Fruit fly (Drosophila melanogaster) whole organism, wandering third instar larva: ENCODE data around the gene CG15034.

Experiments
- Abd-B ChIP-seq: fragments of >200 bp; optimal IDR thresholded peaks from 2 replicates; lab custom pipeline; 2017; ENCODE audit warnings: missing biosample characterization, missing genetic modification characterization
- CG32264 ChIP-seq: fragments of 200-800 bp; sonication (Bioruptor generic); optimal IDR thresholded peaks from 2 replicates; lab custom pipeline; 2016; ENCODE audit warnings: missing biosample characterization, missing genetic modification characterization
- CG9705 ChIP-seq: fragments of 200-800 bp; sonication (Bioruptor generic); optimal IDR thresholded peaks from 2 replicates; lab custom pipeline; 2018; ENCODE audit warnings: missing biosample characterization, mild to moderate bottlenecking, missing genetic modification characterization
- CrebA ChIP-seq: fragments of 200-800 bp; sonication (Bioruptor generic); optimal IDR thresholded peaks from 2 replicates; lab custom pipeline; 2016; ENCODE audit warnings: missing biosample characterization, mild to moderate bottlenecking, missing genetic modification characterization, borderline replicate concordance
- Dfd ChIP-seq: fragments of >200 bp; optimal IDR thresholded peaks from 2 replicates; lab custom pipeline; 2017; ENCODE audit warnings: missing biosample characterization, missing genetic modification characterization
- Dif ChIP-seq: fragments of 200-275, 200-300 bp; sonication (Bioruptor generic); optimal IDR thresholded peaks from 2 replicates; lab custom pipeline; 2018; ENCODE audit warnings: missing biosample characterization, missing genetic modification characterization; ENCODE audit not compliant: partially characterized antibody
- GATAd ChIP-seq: sonication (Bioruptor generic); optimal IDR thresholded peaks from 2 replicates; lab custom pipeline; 2016; ENCODE audit warnings: missing biosample characterization, missing genetic modification characterization
- HLH106 ChIP-seq: fragments of 200-800 bp; optimal IDR thresholded peaks from 3 replicates; lab custom pipeline; 2019; ENCODE audit warnings: missing biosample characterization, mild to moderate bottlenecking, missing genetic modification characterization, moderate library complexity
- Hnf4 ChIP-seq: fragments of 200-800 bp; sonication (Bioruptor generic); optimal IDR thresholded peaks from 2 replicates; lab custom pipeline; 2016; ENCODE audit warnings: missing biosample characterization, mild to moderate bottlenecking, missing genetic modification characterization
- Hr78 ChIP-seq: fragments of >200 bp; optimal IDR thresholded peaks from 2 replicates; lab custom pipeline; 2017; ENCODE audit warnings: missing biosample characterization, missing genetic modification characterization
- Hr83 ChIP-seq: fragments of 200-300 bp; sonication (Bioruptor generic); optimal IDR thresholded peaks from 2 replicates; lab custom pipeline; 2016; ENCODE audit warnings: missing biosample characterization, mild to moderate bottlenecking, missing genetic modification characterization, moderate library complexity; ENCODE audit not compliant: poor library complexity, severe bottlenecking
- Jra ChIP-seq: sonication (Bioruptor generic); optimal IDR thresholded peaks from 2 replicates; lab custom pipeline; 2016; ENCODE audit warnings: missing biosample characterization, missing genetic modification characterization
- Mio ChIP-seq: sonication (Bioruptor generic); optimal IDR thresholded peaks from 2 replicates; lab custom pipeline; 2016; ENCODE audit warnings: missing biosample characterization, missing genetic modification characterization
- N ChIP-seq: fragments of >200 bp; optimal IDR thresholded peaks from 2 replicates; lab custom pipeline; 2018; ENCODE audit warnings: missing biosample characterization, missing external identifiers, missing genetic modification characterization
- Rel ChIP-seq, 2 experiments: fragments of 200-800 bp; sonication (Bioruptor generic) in 1 of 2; optimal IDR thresholded peaks; 2 replicates in 1 of 2; 3 replicates in 1 of 2; lab custom pipeline; 2016 to 2019; ENCODE audit warnings: mild to moderate bottlenecking in 2 of 2, missing biosample characterization in 2 of 2, missing genetic modification characterization in 2 of 2, moderate library complexity in 1 of 2
- Sp1 ChIP-seq: fragments of 200-800 bp; sonication (Bioruptor generic); optimal IDR thresholded peaks from 3 replicates; lab custom pipeline; 2019; ENCODE audit warnings: missing biosample characterization, mild to moderate bottlenecking, missing genetic modification characterization, moderate library complexity
- Vsx2 ChIP-seq: fragments of 200-300, 225-300 bp; sonication (Bioruptor generic); optimal IDR thresholded peaks from 2 replicates; lab custom pipeline; 2018; ENCODE audit warnings: missing biosample characterization, missing genetic modification characterization; ENCODE audit not compliant: partially characterized antibody
- br ChIP-seq: fragments of 200-800 bp; sonication (Bioruptor generic); optimal IDR thresholded peaks from 2 replicates; lab custom pipeline; 2016; ENCODE audit warnings: missing biosample characterization, missing genetic modification characterization
- brk ChIP-seq: fragments of 200-800 bp; sonication (Bioruptor generic); optimal IDR thresholded peaks from 2 replicates; lab custom pipeline; 2016; ENCODE audit warnings: missing biosample characterization, mild to moderate bottlenecking, missing genetic modification characterization
- dl ChIP-seq, 2 experiments: fragments of 175-275, 200-275 bp in 1 of 2; fragments of 200-275 bp in 1 of 2; sonication (Bioruptor generic); optimal IDR thresholded peaks; lab custom pipeline; 2018; ENCODE audit warnings: mild to moderate bottlenecking in 2 of 2, missing biosample characterization in 2 of 2, missing genetic modification characterization in 2 of 2, moderate library complexity in 2 of 2; ENCODE audit not compliant: partially characterized antibody in 2 of 2, insufficient read depth in 1 of 2
- dmrt93B ChIP-seq: fragments of 200-800 bp; sonication (Bioruptor generic); optimal IDR thresholded peaks from 2 replicates; lab custom pipeline; 2018; ENCODE audit warnings: missing biosample characterization, mild to moderate bottlenecking, missing genetic modification characterization
- dsf ChIP-seq: sonication (Bioruptor generic); optimal IDR thresholded peaks from 2 replicates; lab custom pipeline; 2016; ENCODE audit warnings: missing biosample characterization, missing genetic modification characterization, borderline replicate concordance
- ey ChIP-seq: fragments of 200-800 bp; sonication (Bioruptor generic); optimal IDR thresholded peaks from 2 replicates; lab custom pipeline; 2016; ENCODE audit warnings: missing biosample characterization, missing genetic modification characterization
- foxo ChIP-seq, 2 experiments: fragments of 200-800 bp; sonication (Bioruptor generic); optimal IDR thresholded peaks; 2 replicates in 1 of 2; 3 replicates in 1 of 2; lab custom pipeline; 2016 to 2017; ENCODE audit warnings: missing biosample characterization in 2 of 2, missing genetic modification characterization in 2 of 2
- fru ChIP-seq: fragments of 200-800 bp; sonication (Bioruptor generic); optimal IDR thresholded peaks from 3 replicates; lab custom pipeline; 2016; ENCODE audit warnings: missing biosample characterization, mild to moderate bottlenecking, missing genetic modification characterization
- h ChIP-seq: fragments of 200-800 bp; sonication (Bioruptor generic); optimal IDR thresholded peaks from 3 replicates; lab custom pipeline; 2016; ENCODE audit warnings: missing biosample characterization, mild to moderate bottlenecking, missing genetic modification characterization
- jim ChIP-seq: fragments of 175-275, 200-325 bp; sonication (Bioruptor generic); optimal IDR thresholded peaks from 2 replicates; lab custom pipeline; 2016; ENCODE audit warnings: missing biosample characterization, mild to moderate bottlenecking, missing genetic modification characterization
- lola ChIP-seq: fragments of >200 bp; optimal IDR thresholded peaks from 2 replicates; lab custom pipeline; 2017; ENCODE audit warnings: missing biosample characterization, missing genetic modification characterization
- pan ChIP-seq: fragments of >200 bp; optimal IDR thresholded peaks from 2 replicates; lab custom pipeline; 2017
- psq ChIP-seq: fragments of 200-800 bp; sonication (Bioruptor generic); optimal IDR thresholded peaks from 3 replicates; lab custom pipeline; 2017; ENCODE audit warnings: missing biosample characterization, mild to moderate bottlenecking, missing genetic modification characterization, moderate library complexity
- rgr ChIP-seq: fragments of 200-800 bp; sonication (Bioruptor generic); optimal IDR thresholded peaks from 3 replicates; lab custom pipeline; 2016; ENCODE audit warnings: missing biosample characterization, mild to moderate bottlenecking, missing genetic modification characterization
- sage ChIP-seq: fragments of 200-800 bp; sonication (Bioruptor generic); optimal IDR thresholded peaks from 2 replicates; lab custom pipeline; 2016; ENCODE audit warnings: missing biosample characterization, mild to moderate bottlenecking, missing genetic modification characterization
- sv ChIP-seq: fragments of 200-800 bp; sonication (Bioruptor generic); optimal IDR thresholded peaks from 3 replicates; lab custom pipeline; 2016; ENCODE audit warnings: missing biosample characterization, missing genetic modification characterization
- tai ChIP-seq: sonication (Bioruptor generic); optimal IDR thresholded peaks from 2 replicates; lab custom pipeline; 2016; ENCODE audit warnings: missing biosample characterization, missing genetic modification characterization
- usp ChIP-seq: fragments of >200 bp; optimal IDR thresholded peaks from 2 replicates; lab custom pipeline; 2017; ENCODE audit warnings: missing biosample characterization, missing genetic modification characterization

The CG15034 gene

dm6 chrX:7317214-7318210, 29.8 kb downstream of the CG15034 start:
- no peak for TF ChIP-seq Rel (GFP tag; optimal IDR thresholded peaks at IDR 0.05; lab: Kevin White, UChicago)
- peak; percentile 41 for TF ChIP-seq Rel (tag; optimal IDR thresholded peaks at IDR 0.05; lab: Kevin White, UChicago)
- TF ChIP-seq br = peak; percentile 23
- no peak for TF ChIP-seq ey (GFP tag; lab: Kevin White, UChicago)

- TF ChIP-seq pan (lab: Kevin White, UChicago) (no peak), Rel (GFP tag; optimal IDR thresholded peaks at IDR 0.05; lab: Kevin White, UChicago) (no peak), Rel (tag; optimal IDR thresholded peaks at IDR 0.05; lab: Kevin White, UChicago) (peak; percentile 8), usp (GFP tag; lab: Kevin White, UChicago) (no peak)
Measured at dm6 chrX:7315925-7316650, 31.2 kb downstream of the CG15034 start.

- no peak for TF ChIP-seq CrebA
- TF ChIP-seq pan (lab: Kevin White, UChicago) = no peak
- no peak for TF ChIP-seq dl (GFP tag; optimal IDR thresholded peaks at IDR 0.05; lab: Kevin White, UChicago; ENCODE audit: insufficient read depth in 1 of 2, partially characterized antibody in 2 of 2)
- no peak for TF ChIP-seq sage
- no peak for TF ChIP-seq jim
- no peak for TF ChIP-seq tai (GFP tag; lab: Kevin White, UChicago)
- TF ChIP-seq, all 38 proteins: peak for 0
Measured at dm6 chrX:7312406-7312805, 34.9 kb downstream of the CG15034 start.

dm6 chrX:7308794-7309193, 38.5 kb downstream of the CG15034 start:
- no peak for TF ChIP-seq psq (GFP tag; lab: Kevin White, UChicago)

dm6 chrX:7307478-7308200, 39.7 kb downstream of the CG15034 start, which contains the start of gene brk:
brk (plus strand) TSS chrX:7307939.
- TF ChIP-seq br (no peak), Rel (GFP tag; optimal IDR thresholded peaks at IDR 0.05; lab: Kevin White, UChicago) (peak; percentile 11), Rel (tag; optimal IDR thresholded peaks at IDR 0.05; lab: Kevin White, UChicago) (peak; percentile 39), Jra (GFP tag; lab: Kevin White, UChicago) (no peak), Hnf4 (GFP tag; lab: Kevin White, UChicago) (peak; percentile 45), Vsx2 (GFP tag; lab: Kevin White, UChicago) (peak; percentile 88), Hr83 (peak; percentile 71), pan (lab: Kevin White, UChicago) (no peak), jim (no peak), N (GFP tag; lab: Kevin White, UChicago) (peak; percentile 43), sv (GFP tag; lab: Kevin White, UChicago) (no peak), lola (GFP tag; lab: Kevin White, UChicago) (no peak), brk (GFP tag; lab: Kevin White, UChicago) (no peak), rgr (GFP tag; lab: Kevin White, UChicago) (no peak), GATAd (GFP tag; lab: Kevin White, UChicago) (no peak), dmrt93B (no peak), Dif (GFP tag; lab: Kevin White, UChicago) (peak; percentile 94), Dfd (GFP tag; lab: Kevin White, UChicago) (no peak), CG9705 (GFP tag; lab: Kevin White, UChicago) (no peak), ey (GFP tag; lab: Kevin White, UChicago) (no peak), CG32264 (GFP tag; lab: Kevin White, UChicago) (no peak), psq (GFP tag; lab: Kevin White, UChicago) (peak; percentile 28), CrebA (no peak), Abd-B (GFP tag; lab: Kevin White, UChicago) (peak; percentile 43), h (GFP tag; lab: Kevin White, UChicago) (peak; percentile 70), HLH106 (tag; lab: Kevin White, UChicago) (no peak), Sp1 (GFP tag; lab: Kevin White, UChicago) (no peak), fru (GFP tag; lab: Kevin White, UChicago) (peak; percentile 33), Hr78 (no peak), foxo (GFP tag; optimal IDR thresholded peaks at IDR 0.05; lab: Kevin White, UChicago) (peak in 1 of 2 experiments; percentile 17), usp (GFP tag; lab: Kevin White, UChicago) (no peak), tai (GFP tag; lab: Kevin White, UChicago) (peak; percentile 25), Mio (no peak), sage (no peak), dsf (GFP tag; lab: Kevin White, UChicago) (no peak)
